Worm (Caenorhabditis elegans) whole organism, L4 larva: Measurements from ENCODE around the gene nlp-33.

Experiments used
- F26F4.8 ChIP-seq: fragments of 200-800 bp; sonication (Bioruptor generic); conservative IDR thresholded peaks from 2 replicates; pipeline ENCODE4 v1.3.6; 2022; ENCODE audit warnings: missing genetic modification characterization, missing compliant biosample characterization
- F37D6.2 ChIP-seq: sonication (generic microtip); optimal IDR thresholded peaks from 2 replicates; lab custom pipeline; 2016; ENCODE audit warnings: mild to moderate bottlenecking, missing genetic modification characterization, missing compliant biosample characterization
- F44E2.7 ChIP-seq: fragments of 200-800 bp; sonication (Bioruptor generic); IDR thresholded peaks from 2 replicates; pipeline ENCODE4 v2.1.2; 2022; ENCODE audit warnings: missing genetic modification characterization, missing compliant biosample characterization
- R02D3.7 ChIP-seq: fragments of 150-350 bp; sonication (generic microtip); optimal IDR thresholded peaks from 3 replicates; lab custom pipeline; 2014; ENCODE audit warnings: missing biosample characterization, missing genetic modification characterization
- T26A8.4 ChIP-seq: fragments of 200-800 bp; sonication (Bioruptor generic); IDR thresholded peaks from 2 replicates; pipeline ENCODE4 v1.3.6; 2022; ENCODE audit warnings: missing genetic modification characterization, missing compliant biosample characterization
- Y105C5A.15 ChIP-seq: fragments of 200-800 bp; sonication (Bioruptor generic); IDR thresholded peaks from 2 replicates; pipeline ENCODE4 v1.3.6; 2022; ENCODE audit warnings: missing genetic modification characterization, missing compliant biosample characterization
- Y48G9A.11 ChIP-seq: fragments of 200-800 bp; sonication (Bioruptor generic); IDR thresholded peaks from 2 replicates; pipeline ENCODE4 v1.3.6; 2022; ENCODE audit warnings: missing genetic modification reagents, missing genetic modification characterization, missing compliant biosample characterization
- Y75B8A.6 ChIP-seq: fragments of 200-800 bp; sonication (Bioruptor generic); IDR thresholded peaks from 2 replicates; pipeline ENCODE4 v1.3.6; 2022; ENCODE audit warnings: missing genetic modification reagents, missing genetic modification characterization, missing compliant biosample characterization
- aha-1 ChIP-seq: fragments of 150-350 bp; peaks from one replicate; lab custom pipeline; 2014; ENCODE audit warnings: missing biosample characterization, missing genetic modification characterization
- ama-1 ChIP-seq: fragments of 150-350 bp; optimal IDR thresholded peaks from 2 replicates; lab custom pipeline; 2014; ENCODE audit warnings: inconsistent platforms, mixed read lengths
- attf-4 ChIP-seq: sonication (generic microtip); optimal IDR thresholded peaks from 3 replicates; lab custom pipeline; 2017; ENCODE audit warnings: missing biosample characterization, missing genetic modification characterization
- ceh-20 ChIP-seq: fragments of 200-800 bp; sonication (Bioruptor generic); IDR thresholded peaks from 2 replicates; pipeline ENCODE4 v1.3.6; 2022; ENCODE audit warnings: missing genetic modification reagents, missing genetic modification characterization, missing compliant biosample characterization
- ceh-28 ChIP-seq: fragments of 150-350 bp; optimal IDR thresholded peaks from 2 replicates; lab custom pipeline; 2014; ENCODE audit warnings: missing biosample characterization, missing genetic modification reagents, missing genetic modification characterization
- ceh-44 ChIP-seq: fragments of 200-800 bp; sonication (Bioruptor generic); IDR thresholded peaks from 2 replicates; pipeline ENCODE4 v1.3.6; 2022; ENCODE audit warnings: missing genetic modification reagents, missing genetic modification characterization, missing compliant biosample characterization
- ceh-62 ChIP-seq: sonication (generic microtip); optimal IDR thresholded peaks from 2 replicates; lab custom pipeline; 2017; ENCODE audit warnings: missing biosample characterization, missing genetic modification characterization
- ceh-82 ChIP-seq: sonication (generic microtip); optimal IDR thresholded peaks from 2 replicates; lab custom pipeline; 2017; ENCODE audit warnings: missing biosample characterization, missing genetic modification characterization
- ctbp-1 ChIP-seq: fragments of 200-800 bp; sonication (Bioruptor generic); IDR thresholded peaks from 2 replicates; pipeline ENCODE4 v1.3.6; 2022; ENCODE audit warnings: missing genetic modification reagents, missing genetic modification characterization, missing compliant biosample characterization
- daf-19 ChIP-seq: fragments of 200-800 bp; sonication (Bioruptor generic); conservative IDR thresholded peaks from 2 replicates; pipeline ENCODE4 v1.3.6; 2022; ENCODE audit warnings: missing genetic modification characterization, missing compliant biosample characterization
- daf-8 ChIP-seq: fragments of 200-800 bp; sonication (Bioruptor generic); IDR thresholded peaks from 2 replicates; pipeline ENCODE4 v1.3.6; 2022; ENCODE audit warnings: missing genetic modification characterization, missing compliant biosample characterization
- dmd-6 ChIP-seq: fragments of 200-800 bp; sonication (Bioruptor generic); IDR thresholded peaks from 2 replicates; pipeline ENCODE4 v1.3.6; 2022; ENCODE audit warnings: missing genetic modification reagents, missing genetic modification characterization, missing compliant biosample characterization
- dmd-9 ChIP-seq: fragments of 200-800 bp; sonication (Bioruptor generic); IDR thresholded peaks from 2 replicates; pipeline ENCODE4 v1.3.6; 2022; ENCODE audit warnings: missing genetic modification reagents, missing genetic modification characterization, missing compliant biosample characterization
- dpl-1 ChIP-seq: fragments of 150-350 bp; optimal IDR thresholded peaks from 2 replicates; lab custom pipeline; 2014; ENCODE audit warnings: missing biosample characterization, missing genetic modification reagents, missing genetic modification characterization
- dve-1 ChIP-seq: sonication (generic microtip); optimal IDR thresholded peaks from 2 replicates; lab custom pipeline; 2017; ENCODE audit warnings: antibody characterized with exemption, mild to moderate bottlenecking, missing genetic modification characterization, missing compliant biosample characterization; ENCODE audit not compliant: insufficient read depth
- egl-27 ChIP-seq: sonication (generic microtip); optimal IDR thresholded peaks from 3 replicates; lab custom pipeline; 2017; ENCODE audit warnings: missing biosample characterization, missing genetic modification reagents, missing genetic modification characterization
- fos-1 ChIP-seq: fragments of 150-350 bp; optimal IDR thresholded peaks from 2 replicates; lab custom pipeline; 2014; ENCODE audit warnings: missing biosample characterization, missing genetic modification characterization
- hif-1 ChIP-seq, 2 experiments: sonication (generic microtip); optimal IDR thresholded peaks; 2 replicates each; lab custom pipeline; 2016 to 2017; ENCODE audit warnings: missing compliant biosample characterization in 2 of 2, missing genetic modification characterization in 2 of 2, missing genetic modification reagents in 2 of 2, missing genotype in 2 of 2, mild to moderate bottlenecking in 1 of 2
- hlh-30 ChIP-seq: sonication (generic microtip); optimal IDR thresholded peaks from 2 replicates; lab custom pipeline; 2017; ENCODE audit warnings: antibody characterized with exemption, mild to moderate bottlenecking, missing genetic modification characterization, missing compliant biosample characterization; ENCODE audit not compliant: insufficient read depth
- jun-1 ChIP-seq: fragments of 150-350 bp; optimal IDR thresholded peaks from 2 replicates; lab custom pipeline; 2014; ENCODE audit warnings: missing biosample characterization, missing genetic modification reagents, missing genetic modification characterization
- lin-15B ChIP-seq: fragments of 150-350 bp; sonication (generic microtip); optimal IDR thresholded peaks from 3 replicates; lab custom pipeline; 2014; ENCODE audit warnings: missing biosample characterization, missing genetic modification characterization
- lin-29 ChIP-seq: fragments of 200-800 bp; sonication (Bioruptor generic); IDR thresholded peaks from 2 replicates; pipeline ENCODE4 v1.3.6; 2022; ENCODE audit warnings: missing genetic modification reagents, missing genetic modification characterization, missing compliant biosample characterization
- lin-38 ChIP-seq: fragments of 200-800 bp; sonication (Bioruptor generic); IDR thresholded peaks from 2 replicates; pipeline ENCODE4 v1.3.6; 2022; ENCODE audit warnings: missing genetic modification reagents, missing genetic modification characterization, missing compliant biosample characterization
- madf-5 ChIP-seq, 2 experiments: fragments of 200-800 bp; sonication (Bioruptor generic); IDR thresholded peaks; 2 replicates each; pipeline ENCODE4 v1.3.6; 2022; ENCODE audit warnings: missing compliant biosample characterization in 2 of 2, missing genetic modification characterization in 2 of 2
- mdl-1 ChIP-seq, 2 experiments: fragments of 150-350 bp in 1 of 2; sonication (generic microtip) in 1 of 2; optimal IDR thresholded peaks; 2 replicates each; lab custom pipeline; 2014 to 2017; ENCODE audit warnings: missing biosample characterization in 2 of 2, missing genetic modification characterization in 2 of 2
- mdt-29 ChIP-seq: fragments of 200-800 bp; sonication (Bioruptor generic); IDR thresholded peaks from 2 replicates; pipeline ENCODE4 v1.3.6; 2022; ENCODE audit warnings: missing genetic modification reagents, missing genetic modification characterization, missing compliant biosample characterization
- mep-1 ChIP-seq: fragments of 150-350 bp; sonication (generic microtip); optimal IDR thresholded peaks from 3 replicates; lab custom pipeline; 2014; ENCODE audit warnings: missing biosample characterization, missing genetic modification characterization
- mes-2 ChIP-seq: sonication (generic microtip); optimal IDR thresholded peaks from 2 replicates; lab custom pipeline; 2016; ENCODE audit warnings: missing genotype, mild to moderate bottlenecking, missing genetic modification characterization, missing compliant biosample characterization; ENCODE audit not compliant: poor library complexity, severe bottlenecking
- nhr-10 ChIP-seq: fragments of 150-350 bp; optimal IDR thresholded peaks from 2 replicates; lab custom pipeline; 2014; ENCODE audit warnings: missing biosample characterization, missing genetic modification characterization
- nhr-102 ChIP-seq: sonication (generic microtip); optimal IDR thresholded peaks from 2 replicates; lab custom pipeline; 2016; ENCODE audit warnings: mild to moderate bottlenecking, missing genetic modification characterization, moderate library complexity, missing compliant biosample characterization
- nhr-11 ChIP-seq: fragments of 150-350 bp; optimal IDR thresholded peaks from 2 replicates; lab custom pipeline; 2014; ENCODE audit warnings: missing biosample characterization, missing genetic modification characterization
- nhr-111 ChIP-seq: fragments of 200-800 bp; sonication (Bioruptor generic); optimal IDR thresholded peaks from 2 replicates; lab custom pipeline; 2018; ENCODE audit warnings: mild to moderate bottlenecking, missing genetic modification characterization, missing compliant biosample characterization
- nhr-42 ChIP-seq: fragments of 200-800 bp; sonication (Bioruptor generic); IDR thresholded peaks from 2 replicates; pipeline ENCODE4 v1.3.6; 2022; ENCODE audit warnings: missing genetic modification characterization, missing compliant biosample characterization
- nhr-48 ChIP-seq: sonication (generic microtip); optimal IDR thresholded peaks from 2 replicates; lab custom pipeline; 2016; ENCODE audit warnings: mild to moderate bottlenecking, missing genetic modification characterization, missing compliant biosample characterization
- nhr-6 ChIP-seq: fragments of 150-350 bp; optimal IDR thresholded peaks from 2 replicates; lab custom pipeline; 2014; ENCODE audit warnings: missing biosample characterization, missing genetic modification characterization
- rbr-2 ChIP-seq: sonication (generic microtip); optimal IDR thresholded peaks from 2 replicates; lab custom pipeline; 2016; ENCODE audit warnings: missing genotype, missing genetic modification characterization, missing compliant biosample characterization
- unc-130 ChIP-seq: sonication (generic microtip); optimal IDR thresholded peaks from 2 replicates; lab custom pipeline; 2016; ENCODE audit warnings: missing genetic modification reagents, missing genetic modification characterization, missing compliant biosample characterization
- vab-7 ChIP-seq: fragments of 200-800 bp; sonication (Bioruptor generic); IDR thresholded peaks from 2 replicates; pipeline ENCODE4 v1.3.6; 2022; ENCODE audit warnings: missing genetic modification reagents, missing genetic modification characterization, missing compliant biosample characterization
- zfp-2 ChIP-seq: sonication (generic microtip); optimal IDR thresholded peaks from 2 replicates; lab custom pipeline; 2016; ENCODE audit warnings: mild to moderate bottlenecking, missing genetic modification characterization, missing compliant biosample characterization
- zfp-3 ChIP-seq: fragments of 200-800 bp; sonication (Bioruptor generic); conservative IDR thresholded peaks from 2 replicates; pipeline ENCODE4 v1.3.6; 2022; ENCODE audit warnings: missing genetic modification reagents, missing genetic modification characterization, missing compliant biosample characterization
- zip-11 ChIP-seq: fragments of 200-800 bp; sonication (Bioruptor generic); IDR thresholded peaks from 2 replicates; pipeline ENCODE4 v1.3.6; 2022; ENCODE audit warnings: missing genetic modification characterization, missing compliant biosample characterization
- zip-2 ChIP-seq: fragments of 150-350 bp; optimal IDR thresholded peaks from 2 replicates; lab custom pipeline; 2014; ENCODE audit warnings: missing biosample characterization, missing genetic modification characterization
- ztf-7 ChIP-seq: fragments of 150-350 bp; optimal IDR thresholded peaks from 2 replicates; lab custom pipeline; 2014; ENCODE audit warnings: missing biosample characterization, missing genetic modification characterization

Gene nlp-33

ce11 chrV:11119294-11119755 lies 27.8 kb upstream of the nlp-33 start, which contains the start of gene scb-1:
scb-1 (minus strand) TSS chrV:11119705.
- TF ChIP-seq T26A8.4 (GFP tag; lab: Robert Waterston, UW) (peak; percentile 30; the same call in 1 of the 2 replicates), daf-19 (GFP tag; lab: Robert Waterston, UW) (no peak), R02D3.7 (no peak), nhr-111 (peak; percentile 38), fos-1 (tag; lab: Kevin White, UChicago) (no peak), nhr-48 (tag; lab: Kevin White, UChicago) (no peak), aha-1 (peak; percentile 52), mdt-29 (GFP tag; lab: Robert Waterston, UW) (0 out of 2 replicates have a peak, but pooled peaks have one; percentile 20), hlh-30 (tag; lab: Kevin White, UChicago) (no peak), hif-1 (tag; optimal IDR thresholded peaks at IDR 0.05; lab: Kevin White, UChicago) (no peak), lin-38 (0 out of 2 replicates have a peak, but pooled peaks have one; percentile 5), rbr-2 (tag; lab: Kevin White, UChicago) (peak; percentile 1), nhr-42 (GFP tag; lab: Robert Waterston, UW) (no peak), daf-8 (GFP tag; lab: Robert Waterston, UW) (no peak), F26F4.8 (GFP tag; lab: Robert Waterston, UW) (no peak), nhr-10 (tag; lab: Kevin White, UChicago) (no peak), dmd-6 (GFP tag; lab: Robert Waterston, UW) (no peak), zfp-3 (GFP tag; lab: Robert Waterston, UW) (no peak), ctbp-1 (0 out of 2 replicates have a peak, but pooled peaks have one; percentile 28), nhr-6 (tag; lab: Kevin White, UChicago) (no peak), ceh-82 (no peak), ceh-28 (tag; lab: Kevin White, UChicago) (no peak), egl-27 (tag; lab: Kevin White, UChicago) (no peak), F44E2.7 (GFP tag; lab: Robert Waterston, UW) (no peak), jun-1 (no peak), Y75B8A.6 (GFP tag; lab: Robert Waterston, UW) (no peak), mep-1 (peak; percentile 0), mes-2 (tag; lab: Kevin White, UChicago) (no peak), madf-5 (GFP tag; IDR thresholded peaks at IDR 0.05; lab: Robert Waterston, UW) (no peak), zip-2 (tag; lab: Kevin White, UChicago) (peak; percentile 34), ceh-62 (no peak), ama-1 (lab: Kevin White, UChicago) (no peak), Y105C5A.15 (GFP tag; lab: Robert Waterston, UW) (no peak), dve-1 (tag; lab: Kevin White, UChicago) (no peak), nhr-11 (tag; lab: Kevin White, UChicago) (no peak), dpl-1 (GFP tag; lab: Kevin White, UChicago) (no peak)

- TF ChIP-seq dve-1 (tag; lab: Kevin White, UChicago), result peak; percentile 26
- TF ChIP-seq lin-29, result no peak
- no peak for TF ChIP-seq nhr-102 (tag; lab: Kevin White, UChicago)
- no peak for TF ChIP-seq Y48G9A.11 (GFP tag; lab: Robert Waterston, UW)
- no peak for TF ChIP-seq dmd-9 (GFP tag; lab: Robert Waterston, UW)
- peak; percentile 49 for TF ChIP-seq mep-1
- no peak for TF ChIP-seq vab-7 (GFP tag; lab: Robert Waterston, UW)
- TF ChIP-seq attf-4, result no peak
- TF ChIP-seq zfp-2 (tag; lab: Kevin White, UChicago), result no peak
- TF ChIP-seq mdl-1 (tag; optimal IDR thresholded peaks at IDR 0.05; lab: Kevin White, UChicago), result peak; percentile 56 to 90
- TF ChIP-seq ztf-7 (tag; lab: Kevin White, UChicago), result no peak
- no peak for TF ChIP-seq F37D6.2 (tag; lab: Kevin White, UChicago)
- no peak for TF ChIP-seq lin-15B (tag; lab: Kevin White, UChicago)
- TF ChIP-seq nhr-10 (tag; lab: Kevin White, UChicago), result no peak
- no peak for TF ChIP-seq rbr-2 (tag; lab: Kevin White, UChicago)
- TF ChIP-seq ceh-44 (GFP tag; lab: Robert Waterston, UW), result no peak
- no peak for TF ChIP-seq F44E2.7 (GFP tag; lab: Robert Waterston, UW)
- TF ChIP-seq daf-8 (GFP tag; lab: Robert Waterston, UW), result no peak
- no peak for TF ChIP-seq unc-130 (GFP tag; lab: Kevin White, UChicago)
- TF ChIP-seq zip-11, result no peak
- TF ChIP-seq zip-2 (tag; lab: Kevin White, UChicago), result no peak
- TF ChIP-seq nhr-48 (tag; lab: Kevin White, UChicago), result no peak
- no peak for TF ChIP-seq ceh-20 (GFP tag; lab: Robert Waterston, UW)
Measured at ce11 chrV:11121247-11121646, 25.9 kb upstream of the nlp-33 start.
